Fruit fly (Drosophila melanogaster): ENCODE data around the gene kst.

dm6 chr3L:3377965-3378292 lies 41.3 kb downstream of the kst start, which contains the start of gene Ids:
- TF ChIP-seq h (optimal IDR thresholded peaks at IDR 0.05) (no peak), psq (optimal IDR thresholded peaks at IDR 0.05) (no peak)

Data from Kc167 (cell line).